Worm (Caenorhabditis elegans): Measurements from ENCODE around the gene C07G1.7.

Gene C07G1.7

DNA sequence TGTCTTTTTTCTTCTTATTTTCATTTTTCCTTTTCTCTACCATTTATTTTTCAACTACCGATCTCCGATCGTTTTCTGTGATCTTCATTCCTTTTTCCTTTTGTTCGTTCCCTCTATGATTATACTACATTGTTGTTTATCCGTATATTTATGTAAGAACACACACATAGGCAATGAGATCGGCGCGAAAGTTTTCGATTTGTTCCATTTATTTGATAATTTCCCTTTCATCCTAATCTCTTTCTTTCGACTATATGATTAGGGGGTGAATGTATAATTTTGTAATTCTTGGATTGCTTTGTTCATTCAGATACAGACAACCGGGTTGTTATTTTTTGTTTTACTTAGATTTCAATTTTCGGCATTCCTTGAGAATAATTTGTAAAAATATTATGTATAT, 38.0 kb downstream of the C07G1.7 start:
- no peak for TF ChIP-seq isw-1 (GFP tag; IDR thresholded peaks at IDR 0.05)
- no peak for TF ChIP-seq unc-130 (tag; optimal IDR thresholded peaks at IDR 0.05)
- TF ChIP-seq ceh-88 (GFP tag; IDR thresholded peaks at IDR 0.05): no peak
- TF ChIP-seq fos-1 (tag; optimal IDR thresholded peaks at IDR 0.05): no peak
- TF ChIP-seq blmp-1 (tag; optimal IDR thresholded peaks at IDR 0.05): peak; percentile 85
- no peak for TF ChIP-seq ceh-63 (GFP tag; optimal IDR thresholded peaks at IDR 0.05)
- TF ChIP-seq nhr-11 (tag; optimal IDR thresholded peaks at IDR 0.05): no peak
- no peak for TF ChIP-seq efl-1 (optimal IDR thresholded peaks at IDR 0.05)
- TF ChIP-seq efl-1 (GFP tag; optimal IDR thresholded peaks at IDR 0.05 in 1 of 2): peak in 1 of 2 experiments; percentile 18
- no peak for TF ChIP-seq unc-30 (tag; optimal IDR thresholded peaks at IDR 0.05)

DNA sequence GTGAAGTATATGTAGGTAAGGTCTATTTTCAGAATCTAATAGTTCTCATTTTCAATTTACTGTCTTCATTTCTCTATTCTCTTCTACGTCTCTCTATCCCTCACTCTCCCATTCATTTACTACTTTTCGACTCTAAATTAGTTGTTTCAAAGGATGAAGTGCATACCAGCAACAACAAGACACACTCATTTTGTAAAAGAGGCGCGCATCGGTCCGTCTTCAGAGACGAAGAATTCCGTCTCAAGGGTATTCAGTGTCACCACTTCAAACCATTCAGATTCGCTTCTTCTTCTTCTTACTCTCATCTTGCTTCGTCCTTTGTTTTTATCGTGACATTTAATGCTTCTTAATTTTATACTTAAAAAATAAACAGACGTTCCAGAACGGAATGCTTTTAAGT, 40.3 kb downstream of the C07G1.7 start:
- TF ChIP-seq unc-30 (tag; optimal IDR thresholded peaks at IDR 0.05): no peak
- TF ChIP-seq lin-14 (GFP tag; optimal IDR thresholded peaks at IDR 0.05): peak; percentile 51
- no peak for TF ChIP-seq ama-1 (optimal IDR thresholded peaks at IDR 0.05)
- TF ChIP-seq blmp-1 (tag; optimal IDR thresholded peaks at IDR 0.05): peak; percentile 7
- TF ChIP-seq nhr-12 (tag; optimal IDR thresholded peaks at IDR 0.05): no peak
- no peak for TF ChIP-seq Y116A8C.19 (tag; optimal IDR thresholded peaks at IDR 0.05; ENCODE audit: borderline replicate concordance)
- no peak for TF ChIP-seq pag-3 (tag; optimal IDR thresholded peaks at IDR 0.05; ENCODE audit: borderline replicate concordance, insufficient read depth)
- TF ChIP-seq nhr-85 (tag): peak; percentile 75
- no peak for TF ChIP-seq lin-15B (tag; optimal IDR thresholded peaks at IDR 0.05)
- TF ChIP-seq dsc-1 (tag; optimal IDR thresholded peaks at IDR 0.05): no peak
- no peak for TF ChIP-seq C04F5.9 (tag; optimal IDR thresholded peaks at IDR 0.05)

DNA sequence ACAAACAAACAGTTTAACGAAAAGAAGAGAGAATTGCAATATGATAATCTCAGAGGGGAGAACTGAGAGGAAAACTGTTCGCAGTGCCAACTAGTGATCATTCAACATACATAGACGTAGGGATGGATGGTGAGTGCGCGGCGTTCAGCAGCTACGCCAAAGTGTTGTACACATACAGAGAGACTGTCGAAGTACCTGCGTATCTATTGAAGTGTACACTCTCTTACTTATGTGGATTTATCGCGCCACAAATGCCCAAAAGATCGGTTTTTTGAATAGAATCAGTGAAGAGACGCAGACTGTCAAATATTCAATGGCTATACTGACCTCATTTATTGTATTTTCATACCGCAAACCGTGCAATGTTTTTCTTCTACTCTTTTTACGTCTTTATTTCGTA, 41.4 kb downstream of the C07G1.7 start:
- TF ChIP-seq aly-2 (tag; optimal IDR thresholded peaks at IDR 0.05) (no peak), elt-3 (tag; optimal IDR thresholded peaks at IDR 0.05) (peak in 2 of 6 experiments; percentile 11 to 48), mep-1 (tag; optimal IDR thresholded peaks at IDR 0.05) (peak; percentile 31), hlh-4 (tag; optimal IDR thresholded peaks at IDR 0.05) (no peak), blmp-1 (tag; optimal IDR thresholded peaks at IDR 0.05) (peak; percentile 67), snu-23 (GFP tag; optimal IDR thresholded peaks at IDR 0.05) (peak; percentile 36), ama-1 (optimal IDR thresholded peaks at IDR 0.05) (no peak), egl-13 (tag; optimal IDR thresholded peaks at IDR 0.05) (no peak), nhr-77 (tag; optimal IDR thresholded peaks at IDR 0.05) (peak; percentile 50), irx-1 (tag; optimal IDR thresholded peaks at IDR 0.05) (no peak), alr-1 (tag; optimal IDR thresholded peaks at IDR 0.05; ENCODE audit: borderline replicate concordance) (no peak), aha-1 (tag; optimal IDR thresholded peaks at IDR 0.05) (no peak), nhr-47 (tag; optimal IDR thresholded peaks at IDR 0.05) (no peak), skn-1 (tag; optimal IDR thresholded peaks at IDR 0.05) (peak; percentile 10), lin-14 (GFP tag; optimal IDR thresholded peaks at IDR 0.05) (peak; percentile 69), vab-15 (tag; optimal IDR thresholded peaks at IDR 0.05) (no peak), nhr-84 (tag; optimal IDR thresholded peaks at IDR 0.05) (no peak), rnt-1 (tag; optimal IDR thresholded peaks at IDR 0.05) (no peak), nhr-20 (tag; optimal IDR thresholded peaks at IDR 0.05) (peak; percentile 19), sup-37 (GFP tag; optimal IDR thresholded peaks at IDR 0.05) (no peak), mef-2 (tag; optimal IDR thresholded peaks at IDR 0.05) (no peak), nhr-85 (tag) (peak; percentile 64), dsc-1 (tag; optimal IDR thresholded peaks at IDR 0.05) (no peak), efl-1 (optimal IDR thresholded peaks at IDR 0.05) (no peak), efl-1 (GFP tag; optimal IDR thresholded peaks at IDR 0.05 in 1 of 2) (peak in 1 of 2 experiments; percentile 50), lsy-2 (tag; optimal IDR thresholded peaks at IDR 0.05) (peak in 1 of 2 experiments; percentile 14)

DNA sequence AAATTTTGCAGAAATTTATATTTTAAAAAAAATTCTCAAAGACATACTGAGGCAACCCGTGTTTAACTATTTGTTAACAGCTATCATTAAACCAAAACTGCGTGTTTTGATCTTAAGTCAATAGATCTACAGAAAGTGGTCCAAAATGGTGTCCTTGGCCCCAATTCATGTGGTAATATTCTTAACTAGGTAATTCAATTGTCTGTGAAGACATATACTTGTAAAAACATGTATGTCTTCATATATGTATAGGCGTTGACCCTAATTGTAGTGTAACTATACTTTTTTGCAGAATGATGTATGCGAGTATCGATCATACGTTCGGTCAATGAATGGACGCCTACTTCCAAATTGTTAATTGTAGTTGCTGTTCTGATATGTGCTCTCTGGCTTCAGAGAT, 42.0 kb downstream of the C07G1.7 start, which contains the start of gene C07G1.15:
Gene C07G1.15, plus strand, starts transcription at position 301 of the 400 bp plus-strand sequence.
- TF ChIP-seq zag-1 (tag; optimal IDR thresholded peaks at IDR 0.05) (no peak), Y116A8C.19 (tag; optimal IDR thresholded peaks at IDR 0.05; ENCODE audit: borderline replicate concordance) (no peak), nhr-28 (tag; optimal IDR thresholded peaks at IDR 0.05) (no peak), grh-1 (GFP tag; IDR thresholded peaks at IDR 0.05) (no peak), mep-1 (tag; optimal IDR thresholded peaks at IDR 0.05) (no peak), lin-14 (GFP tag; optimal IDR thresholded peaks at IDR 0.05) (no peak), tlp-1 (tag; optimal IDR thresholded peaks at IDR 0.05) (no peak), zip-4 (GFP tag; optimal IDR thresholded peaks at IDR 0.05) (no peak), fkh-4 (tag; optimal IDR thresholded peaks at IDR 0.05; ENCODE audit: borderline replicate concordance) (no peak)
